Worm (Caenorhabditis elegans) whole organism, L4 larva: Measurements from ENCODE around the gene Y37B11A.3.

ENCODE experiments used
- D1046.2 ChIP-seq: fragments of 200-800 bp; sonication (Bioruptor generic); IDR thresholded peaks from 2 replicates; pipeline ENCODE4 v1.3.6; 2022; ENCODE audit warnings: missing genetic modification characterization, missing compliant biosample characterization
- F49E8.2 ChIP-seq: sonication (generic microtip); optimal IDR thresholded peaks from 2 replicates; lab custom pipeline; 2016; ENCODE audit warnings: missing compliant biosample characterization, mild to moderate bottlenecking, missing genetic modification characterization, borderline replicate concordance
- R02D3.7 ChIP-seq: fragments of 150-350 bp; sonication (generic microtip); optimal IDR thresholded peaks from 3 replicates; lab custom pipeline; 2014; ENCODE audit warnings: missing biosample characterization, missing genetic modification characterization
- Y48G9A.11 ChIP-seq: fragments of 200-800 bp; sonication (Bioruptor generic); IDR thresholded peaks from 2 replicates; pipeline ENCODE4 v1.3.6; 2022; ENCODE audit warnings: missing genetic modification reagents, missing genetic modification characterization, missing compliant biosample characterization
- Y75B8A.6 ChIP-seq: fragments of 200-800 bp; sonication (Bioruptor generic); IDR thresholded peaks from 2 replicates; pipeline ENCODE4 v1.3.6; 2022; ENCODE audit warnings: missing genetic modification reagents, missing genetic modification characterization, missing compliant biosample characterization
- ZK337.2 ChIP-seq: fragments of 200-800 bp; sonication (Bioruptor generic); IDR thresholded peaks from 2 replicates; pipeline ENCODE4 v1.3.6; 2022; ENCODE audit warnings: missing genetic modification reagents, missing genetic modification characterization, missing compliant biosample characterization
- attf-4 ChIP-seq: sonication (generic microtip); optimal IDR thresholded peaks from 3 replicates; lab custom pipeline; 2017; ENCODE audit warnings: missing biosample characterization, missing genetic modification characterization
- ceh-28 ChIP-seq: fragments of 150-350 bp; optimal IDR thresholded peaks from 2 replicates; lab custom pipeline; 2014; ENCODE audit warnings: missing biosample characterization, missing genetic modification reagents, missing genetic modification characterization
- ceh-32 ChIP-seq: sonication (generic microtip); optimal IDR thresholded peaks from 2 replicates; lab custom pipeline; 2016; ENCODE audit warnings: mild to moderate bottlenecking, missing genetic modification characterization, missing compliant biosample characterization; ENCODE audit not compliant: poor library complexity
- ces-1 ChIP-seq: fragments of 150-350 bp; sonication (generic microtip); optimal IDR thresholded peaks from 4 replicates; lab custom pipeline; 2014; ENCODE audit warnings: missing biosample characterization, missing genetic modification reagents, missing genetic modification characterization
- daf-19 ChIP-seq: fragments of 200-800 bp; sonication (Bioruptor generic); conservative IDR thresholded peaks from 2 replicates; pipeline ENCODE4 v1.3.6; 2022; ENCODE audit warnings: missing genetic modification characterization, missing compliant biosample characterization
- daf-8 ChIP-seq: fragments of 200-800 bp; sonication (Bioruptor generic); IDR thresholded peaks from 2 replicates; pipeline ENCODE4 v1.3.6; 2022; ENCODE audit warnings: missing genetic modification characterization, missing compliant biosample characterization
- dmd-9 ChIP-seq: fragments of 200-800 bp; sonication (Bioruptor generic); IDR thresholded peaks from 2 replicates; pipeline ENCODE4 v1.3.6; 2022; ENCODE audit warnings: missing genetic modification reagents, missing genetic modification characterization, missing compliant biosample characterization
- dve-1 ChIP-seq: sonication (generic microtip); optimal IDR thresholded peaks from 2 replicates; lab custom pipeline; 2017; ENCODE audit warnings: antibody characterized with exemption, mild to moderate bottlenecking, missing genetic modification characterization, missing compliant biosample characterization; ENCODE audit not compliant: insufficient read depth
- egl-43 ChIP-seq: fragments of 200-800 bp; sonication (Bioruptor generic); IDR thresholded peaks from 2 replicates; pipeline ENCODE4 v1.3.6; 2022; ENCODE audit warnings: missing genetic modification reagents, missing genetic modification characterization, missing compliant biosample characterization
- fkh-10 ChIP-seq: fragments of 150-350 bp; optimal IDR thresholded peaks from 2 replicates; lab custom pipeline; 2014; ENCODE audit warnings: missing biosample characterization, missing genetic modification reagents, missing genetic modification characterization
- fos-1 ChIP-seq: fragments of 150-350 bp; optimal IDR thresholded peaks from 2 replicates; lab custom pipeline; 2014; ENCODE audit warnings: missing biosample characterization, missing genetic modification characterization
- gei-8 ChIP-seq: fragments of 200-800 bp; sonication (Bioruptor generic); optimal IDR thresholded peaks from 2 replicates; lab custom pipeline; 2018; ENCODE audit warnings: mild to moderate bottlenecking, missing genetic modification characterization, missing compliant biosample characterization
- hif-1 ChIP-seq, 2 experiments: sonication (generic microtip); optimal IDR thresholded peaks; 2 replicates each; lab custom pipeline; 2016 to 2017; ENCODE audit warnings: missing compliant biosample characterization in 2 of 2, missing genetic modification characterization in 2 of 2, missing genetic modification reagents in 2 of 2, missing genotype in 2 of 2, mild to moderate bottlenecking in 1 of 2
- hlh-11 ChIP-seq: fragments of 200-800 bp; sonication (Bioruptor generic); optimal IDR thresholded peaks from 2 replicates; lab custom pipeline; 2018; ENCODE audit warnings: mild to moderate bottlenecking, missing genetic modification characterization, missing compliant biosample characterization
- hlh-30 ChIP-seq: sonication (generic microtip); optimal IDR thresholded peaks from 2 replicates; lab custom pipeline; 2017; ENCODE audit warnings: antibody characterized with exemption, mild to moderate bottlenecking, missing genetic modification characterization, missing compliant biosample characterization; ENCODE audit not compliant: insufficient read depth
- lim-7 ChIP-seq: fragments of 200-800 bp; sonication (Bioruptor generic); IDR thresholded peaks from 2 replicates; pipeline ENCODE4 v1.3.6; 2022; ENCODE audit warnings: missing genetic modification characterization, missing compliant biosample characterization
- lin-1 ChIP-seq: fragments of 200-800 bp; sonication (Bioruptor generic); IDR thresholded peaks from 2 replicates; pipeline ENCODE4 v1.3.6; 2022; ENCODE audit warnings: missing genetic modification reagents, missing genetic modification characterization, missing compliant biosample characterization
- lin-15B ChIP-seq: fragments of 150-350 bp; sonication (generic microtip); optimal IDR thresholded peaks from 3 replicates; lab custom pipeline; 2014; ENCODE audit warnings: missing biosample characterization, missing genetic modification characterization
- lin-39 ChIP-seq: fragments of 150-350 bp; optimal IDR thresholded peaks from 2 replicates; lab custom pipeline; 2014; ENCODE audit warnings: missing biosample characterization, missing genetic modification reagents, missing genetic modification characterization
- madf-9 ChIP-seq: fragments of 200-800 bp; sonication (Bioruptor generic); conservative IDR thresholded peaks from 2 replicates; pipeline ENCODE4 v1.3.6; 2022; ENCODE audit warnings: missing genetic modification reagents, missing genetic modification characterization, missing compliant biosample characterization
- mdl-1 ChIP-seq, 2 experiments: fragments of 150-350 bp in 1 of 2; sonication (generic microtip) in 1 of 2; optimal IDR thresholded peaks; 2 replicates each; lab custom pipeline; 2014 to 2017; ENCODE audit warnings: missing biosample characterization in 2 of 2, missing genetic modification characterization in 2 of 2
- nhr-102 ChIP-seq: sonication (generic microtip); optimal IDR thresholded peaks from 2 replicates; lab custom pipeline; 2016; ENCODE audit warnings: mild to moderate bottlenecking, missing genetic modification characterization, moderate library complexity, missing compliant biosample characterization
- nhr-111 ChIP-seq: fragments of 200-800 bp; sonication (Bioruptor generic); optimal IDR thresholded peaks from 2 replicates; lab custom pipeline; 2018; ENCODE audit warnings: mild to moderate bottlenecking, missing genetic modification characterization, missing compliant biosample characterization
- nhr-25 ChIP-seq: sonication (generic microtip); optimal IDR thresholded peaks from 2 replicates; lab custom pipeline; 2017; ENCODE audit warnings: missing genetic modification characterization, mild to moderate bottlenecking, missing compliant biosample characterization, antibody characterized with exemption, moderate library complexity, borderline replicate concordance; ENCODE audit not compliant: insufficient read depth
- nhr-28 ChIP-seq: fragments of 150-350 bp; optimal IDR thresholded peaks from 2 replicates; lab custom pipeline; 2014; ENCODE audit warnings: missing biosample characterization, missing genetic modification characterization
- nhr-76 ChIP-seq: fragments of 150-350 bp; optimal IDR thresholded peaks from 2 replicates; lab custom pipeline; 2014; ENCODE audit warnings: missing biosample characterization, missing genetic modification characterization
- php-3 ChIP-seq: fragments of 200-800 bp; sonication (Bioruptor generic); IDR thresholded peaks from 2 replicates; pipeline ENCODE4 v1.3.6; 2022; ENCODE audit warnings: missing genetic modification reagents, missing genetic modification characterization, missing compliant biosample characterization
- saeg-2 ChIP-seq: fragments of 200-800 bp; sonication (Bioruptor generic); IDR thresholded peaks from 2 replicates; pipeline ENCODE4 v1.3.6; 2022; ENCODE audit warnings: missing genetic modification reagents, missing genetic modification characterization, missing compliant biosample characterization
- sdz-12 ChIP-seq: fragments of 200-800 bp; sonication (Bioruptor generic); optimal IDR thresholded peaks from 2 replicates; lab custom pipeline; 2018; ENCODE audit warnings: mild to moderate bottlenecking, missing genetic modification characterization, missing compliant biosample characterization
- set-16 ChIP-seq: fragments of 200-800 bp; sonication (Bioruptor generic); IDR thresholded peaks from 2 replicates; pipeline ENCODE4 v1.3.6; 2022; ENCODE audit warnings: missing genetic modification reagents, missing genetic modification characterization, missing compliant biosample characterization
- skn-1 ChIP-seq: fragments of 150-350 bp; optimal IDR thresholded peaks from 2 replicates; lab custom pipeline; 2014; ENCODE audit warnings: missing biosample characterization, missing genetic modification characterization
- snpc-1.2 ChIP-seq: fragments of 200-800 bp; sonication (Bioruptor generic); IDR thresholded peaks from 2 replicates; pipeline ENCODE4 v1.3.6; 2022; ENCODE audit warnings: missing genetic modification reagents, missing genetic modification characterization, missing compliant biosample characterization
- snpc-4 ChIP-seq: fragments of 150-350 bp; optimal IDR thresholded peaks from 2 replicates; lab custom pipeline; 2014; ENCODE audit warnings: missing biosample characterization, missing genetic modification characterization
- spr-1 ChIP-seq: sonication (generic microtip); optimal IDR thresholded peaks from 2 replicates; lab custom pipeline; 2016; ENCODE audit warnings: mild to moderate bottlenecking, missing genetic modification characterization, missing compliant biosample characterization
- spr-3 ChIP-seq: fragments of 200-800 bp; sonication (Bioruptor generic); optimal IDR thresholded peaks from 2 replicates; lab custom pipeline; 2018; ENCODE audit warnings: mild to moderate bottlenecking, missing genetic modification characterization, missing compliant biosample characterization
- tag-97 ChIP-seq: fragments of 200-800 bp; sonication (Bioruptor generic); IDR thresholded peaks from 2 replicates; pipeline ENCODE4 v1.3.6; 2022; ENCODE audit warnings: missing genetic modification characterization, missing compliant biosample characterization
- tra-1 ChIP-seq: fragments of 200-800 bp; sonication (Bioruptor generic); IDR thresholded peaks from 2 replicates; pipeline ENCODE4 v1.3.6; 2022; ENCODE audit warnings: missing genetic modification reagents, missing genetic modification characterization, missing compliant biosample characterization
- unc-130 ChIP-seq: sonication (generic microtip); optimal IDR thresholded peaks from 2 replicates; lab custom pipeline; 2016; ENCODE audit warnings: missing genetic modification reagents, missing genetic modification characterization, missing compliant biosample characterization
- unc-39 ChIP-seq: sonication (generic microtip); optimal IDR thresholded peaks from 2 replicates; lab custom pipeline; 2017; ENCODE audit warnings: missing biosample characterization, missing genetic modification characterization
- vab-7 ChIP-seq: fragments of 200-800 bp; sonication (Bioruptor generic); IDR thresholded peaks from 2 replicates; pipeline ENCODE4 v1.3.6; 2022; ENCODE audit warnings: missing genetic modification reagents, missing genetic modification characterization, missing compliant biosample characterization
- zag-1 ChIP-seq: fragments of 150-350 bp; optimal IDR thresholded peaks from 2 replicates; lab custom pipeline; 2014; ENCODE audit warnings: missing biosample characterization, missing genetic modification characterization
- zfp-2 ChIP-seq: sonication (generic microtip); optimal IDR thresholded peaks from 2 replicates; lab custom pipeline; 2016; ENCODE audit warnings: mild to moderate bottlenecking, missing genetic modification characterization, missing compliant biosample characterization
- zfp-3 ChIP-seq: fragments of 200-800 bp; sonication (Bioruptor generic); conservative IDR thresholded peaks from 2 replicates; pipeline ENCODE4 v1.3.6; 2022; ENCODE audit warnings: missing genetic modification reagents, missing genetic modification characterization, missing compliant biosample characterization
- zip-11 ChIP-seq: fragments of 200-800 bp; sonication (Bioruptor generic); IDR thresholded peaks from 2 replicates; pipeline ENCODE4 v1.3.6; 2022; ENCODE audit warnings: missing genetic modification characterization, missing compliant biosample characterization
- ztf-7 ChIP-seq: fragments of 150-350 bp; optimal IDR thresholded peaks from 2 replicates; lab custom pipeline; 2014; ENCODE audit warnings: missing biosample characterization, missing genetic modification characterization

The Y37B11A.3 gene

ce11 chrIII:5769726-5770235, 15.3 kb downstream of the Y37B11A.3 start, which contains the start of gene cutl-23:
cutl-23 (plus strand) TSS chrIII:5770185.
- TF ChIP-seq sdz-12, result no peak
- TF ChIP-seq zfp-3 (GFP tag; lab: Robert Waterston, UW), result no peak
- no peak for TF ChIP-seq fkh-10 (GFP tag; lab: Kevin White, UChicago)
- TF ChIP-seq dve-1 (tag; lab: Kevin White, UChicago), result no peak
- TF ChIP-seq D1046.2 (GFP tag; lab: Robert Waterston, UW), result peak; percentile 71; the same call in 1 of the 2 replicates
- no peak for TF ChIP-seq nhr-76 (tag; lab: Kevin White, UChicago)
- no peak for TF ChIP-seq Y75B8A.6 (GFP tag; lab: Robert Waterston, UW)
- peak in 1 of 2 experiments; percentile 10 for TF ChIP-seq hif-1 (tag; optimal IDR thresholded peaks at IDR 0.05; lab: Kevin White, UChicago)
- TF ChIP-seq egl-43 (GFP tag; lab: Robert Waterston, UW), result peak; percentile 85
- no peak for TF ChIP-seq tag-97 (GFP tag; lab: Robert Waterston, UW)
- no peak for TF ChIP-seq ceh-28 (tag; lab: Kevin White, UChicago)
- TF ChIP-seq dmd-9 (GFP tag; lab: Robert Waterston, UW), result 0 out of 2 replicates have a peak, but pooled peaks have one; percentile 41
- peak; percentile 65 for TF ChIP-seq snpc-1.2
- TF ChIP-seq Y48G9A.11 (GFP tag; lab: Robert Waterston, UW), result peak; percentile 77
- peak; percentile 58; the same call in 1 of the 2 replicates for TF ChIP-seq daf-19 (GFP tag; lab: Robert Waterston, UW)
- no peak for TF ChIP-seq set-16
- TF ChIP-seq attf-4 (tag; lab: Kevin White, UChicago), result no peak
- TF ChIP-seq madf-9 (GFP tag; lab: Robert Waterston, UW), result peak; percentile 68
- no peak for TF ChIP-seq lin-39 (tag; lab: Kevin White, UChicago)
- no peak for TF ChIP-seq nhr-111 (GFP tag; lab: Kevin White, UChicago)
- TF ChIP-seq ztf-7 (tag; lab: Kevin White, UChicago), result no peak
- no peak for TF ChIP-seq unc-39 (tag; lab: Kevin White, UChicago)
- no peak for TF ChIP-seq ZK337.2 (GFP tag; lab: Robert Waterston, UW)
- TF ChIP-seq spr-3 (GFP tag; lab: Kevin White, UChicago), result no peak
- no peak for TF ChIP-seq mdl-1 (tag; optimal IDR thresholded peaks at IDR 0.05; lab: Kevin White, UChicago)
- TF ChIP-seq spr-1 (tag; lab: Kevin White, UChicago), result no peak
- TF ChIP-seq nhr-102 (tag; lab: Kevin White, UChicago), result no peak
- no peak for TF ChIP-seq R02D3.7
- TF ChIP-seq zfp-2 (tag; lab: Kevin White, UChicago), result no peak
- no peak for TF ChIP-seq ces-1 (GFP tag; lab: Kevin White, UChicago)
- TF ChIP-seq hlh-30 (tag; lab: Kevin White, UChicago), result no peak
- TF ChIP-seq lin-15B (tag; lab: Kevin White, UChicago), result no peak
- TF ChIP-seq unc-130 (GFP tag; lab: Kevin White, UChicago), result peak; percentile 51
- no peak for TF ChIP-seq ceh-32
- TF ChIP-seq saeg-2 (GFP tag; lab: Robert Waterston, UW), result no peak
- no peak for TF ChIP-seq skn-1 (tag; lab: Kevin White, UChicago)
- TF ChIP-seq F49E8.2 (tag; lab: Kevin White, UChicago), result no peak
- no peak for TF ChIP-seq daf-8 (GFP tag; lab: Robert Waterston, UW)
- peak; percentile 86 for TF ChIP-seq lim-7
- TF ChIP-seq hlh-11 (tag; lab: Kevin White, UChicago), result peak; percentile 19
- TF ChIP-seq vab-7 (GFP tag; lab: Robert Waterston, UW), result peak; percentile 86
- no peak for TF ChIP-seq nhr-25
- TF ChIP-seq fos-1 (tag; lab: Kevin White, UChicago), result no peak
- no peak for TF ChIP-seq tra-1
- no peak for TF ChIP-seq php-3 (GFP tag; lab: Robert Waterston, UW)
- TF ChIP-seq snpc-4 (tag; lab: Kevin White, UChicago), result no peak
- TF ChIP-seq lin-1, result 0 out of 2 replicates have a peak, but pooled peaks have one; percentile 29
- no peak for TF ChIP-seq nhr-28 (tag; lab: Kevin White, UChicago)
- no peak for TF ChIP-seq gei-8 (GFP tag; lab: Kevin White, UChicago)
- TF ChIP-seq zip-11, result no peak
- no peak for TF ChIP-seq zag-1 (tag; lab: Kevin White, UChicago)
